Fruit fly (Drosophila melanogaster) whole organism, prepupa: ENCODE results near the gene CG31787.

Source experiments
- Blimp-1 ChIP-seq: fragments of 200-800 bp; sonication (Bioruptor generic); optimal IDR thresholded peaks from 3 replicates; lab custom pipeline; 2017; ENCODE audit warnings: missing biosample characterization, missing genetic modification characterization, mild to moderate bottlenecking, moderate library complexity, missing genetic modification reagents
- CG10669 ChIP-seq: fragments of 200-800 bp; sonication (Bioruptor generic); optimal IDR thresholded peaks from 3 replicates; lab custom pipeline; 2018; ENCODE audit warnings: missing biosample characterization, mild to moderate bottlenecking, missing genetic modification characterization, moderate library complexity
- CG1621 ChIP-seq: fragments of 200-800 bp; sonication (Bioruptor generic); optimal IDR thresholded peaks from 3 replicates; lab custom pipeline; 2018; ENCODE audit warnings: missing biosample characterization, mild to moderate bottlenecking, missing genetic modification characterization
- CG31627 ChIP-seq: fragments of 200-800 bp; sonication (Bioruptor generic); optimal IDR thresholded peaks from 3 replicates; lab custom pipeline; 2016; ENCODE audit warnings: missing biosample characterization, missing genetic modification characterization
- CG34406 ChIP-seq: fragments of 200-800 bp; sonication (Bioruptor generic); optimal IDR thresholded peaks from 3 replicates; lab custom pipeline; 2016; ENCODE audit warnings: missing biosample characterization, missing genetic modification characterization
- CG3919 ChIP-seq: fragments of 200-800 bp; sonication (Bioruptor generic); optimal IDR thresholded peaks from 3 replicates; lab custom pipeline; 2016; ENCODE audit warnings: missing biosample characterization, missing genetic modification characterization
- CG6163 ChIP-seq: fragments of 200-800 bp; sonication (Bioruptor generic); IDR thresholded peaks from 3 replicates; pipeline ENCODE4 v1.3.6; 2022; ENCODE audit warnings: missing biosample characterization, missing genetic modification characterization
- CG6792 ChIP-seq: fragments of 200-800 bp; sonication (Bioruptor generic); optimal IDR thresholded peaks from 3 replicates; lab custom pipeline; 2016; ENCODE audit warnings: missing biosample characterization, missing genetic modification characterization
- CG6808 ChIP-seq: fragments of 200-800 bp; sonication (Bioruptor generic); optimal IDR thresholded peaks from 3 replicates; lab custom pipeline; 2017; ENCODE audit warnings: missing biosample characterization, missing genetic modification characterization, mild to moderate bottlenecking, moderate library complexity, missing genetic modification reagents
- Eip75B ChIP-seq: fragments of 200-800 bp; sonication (Bioruptor generic); optimal IDR thresholded peaks from 3 replicates; lab custom pipeline; 2016; ENCODE audit warnings: missing biosample characterization, missing genetic modification characterization
- Eip78C ChIP-seq: fragments of 200-800 bp; sonication (Bioruptor generic); peaks from one replicate; lab custom pipeline; 2016; ENCODE audit warnings: missing biosample characterization, missing genetic modification characterization
- Eip93F ChIP-seq: fragments of 200-800 bp; sonication (Bioruptor generic); optimal IDR thresholded peaks from 2 replicates; lab custom pipeline; 2016; ENCODE audit warnings: missing biosample characterization, mild to moderate bottlenecking, missing genetic modification characterization
- Ets21C ChIP-seq: fragments of 200-800 bp; sonication (Bioruptor generic); optimal IDR thresholded peaks from 3 replicates; lab custom pipeline; 2016; ENCODE audit warnings: missing biosample characterization, missing genetic modification characterization
- Ets96B ChIP-seq: fragments of 200-800 bp; optimal IDR thresholded peaks from 2 replicates; lab custom pipeline; 2019; ENCODE audit warnings: missing biosample characterization, mild to moderate bottlenecking, missing genetic modification characterization, moderate library complexity
- Hr39 ChIP-seq: fragments of 200-800 bp; sonication (Bioruptor generic); optimal IDR thresholded peaks from 2 replicates; lab custom pipeline; 2016; ENCODE audit warnings: missing biosample characterization, missing genetic modification characterization
- Lpt ChIP-seq: fragments of 200-800 bp; sonication (Bioruptor generic); optimal IDR thresholded peaks from 3 replicates; lab custom pipeline; 2016; ENCODE audit warnings: missing biosample characterization, missing genetic modification characterization
- Smox ChIP-seq: fragments of 200-800 bp; sonication (Bioruptor generic); optimal IDR thresholded peaks from 3 replicates; lab custom pipeline; 2016; ENCODE audit warnings: missing biosample characterization, missing genetic modification characterization
- Sox102F ChIP-seq: fragments of 200-800 bp; sonication (Bioruptor generic); optimal IDR thresholded peaks from 2 replicates; lab custom pipeline; 2016; ENCODE audit warnings: missing biosample characterization, mild to moderate bottlenecking, missing genetic modification characterization
- Sox14 ChIP-seq: fragments of 200-800 bp; sonication (Bioruptor generic); optimal IDR thresholded peaks from 3 replicates; lab custom pipeline; 2016; ENCODE audit warnings: missing biosample characterization, missing genetic modification characterization
- Sox15 ChIP-seq: fragments of 200-800 bp; sonication (Bioruptor generic); optimal IDR thresholded peaks from 3 replicates; lab custom pipeline; 2016; ENCODE audit warnings: missing biosample characterization, missing genetic modification characterization
- achi ChIP-seq: fragments of 200-800 bp; sonication (Bioruptor generic); optimal IDR thresholded peaks from 3 replicates; lab custom pipeline; 2016; ENCODE audit warnings: missing biosample characterization, missing genetic modification characterization
- acj6 ChIP-seq: fragments of 200-800 bp; sonication (Bioruptor generic); optimal IDR thresholded peaks from 3 replicates; lab custom pipeline; 2016; ENCODE audit warnings: missing biosample characterization, missing genetic modification characterization
- fd59A ChIP-seq: fragments of 200-800 bp; sonication (Bioruptor generic); optimal IDR thresholded peaks from 2 replicates; lab custom pipeline; 2017; ENCODE audit warnings: missing biosample characterization, mild to moderate bottlenecking, missing genetic modification characterization, missing genetic modification reagents
- spab ChIP-seq: fragments of 200-800 bp; sonication (Bioruptor generic); optimal IDR thresholded peaks from 2 replicates; lab custom pipeline; 2017; ENCODE audit warnings: missing biosample characterization, mild to moderate bottlenecking, missing genetic modification characterization, missing genetic modification reagents
- svp ChIP-seq: fragments of 200-800 bp; sonication (Bioruptor generic); peaks from one replicate; lab custom pipeline; 2016; ENCODE audit warnings: missing biosample characterization, missing genetic modification characterization
- vri ChIP-seq: fragments of 200-800 bp; sonication (Bioruptor generic); optimal IDR thresholded peaks from 3 replicates; lab custom pipeline; 2016; ENCODE audit warnings: missing biosample characterization, mild to moderate bottlenecking, missing genetic modification characterization

The CG31787 gene

DNA sequence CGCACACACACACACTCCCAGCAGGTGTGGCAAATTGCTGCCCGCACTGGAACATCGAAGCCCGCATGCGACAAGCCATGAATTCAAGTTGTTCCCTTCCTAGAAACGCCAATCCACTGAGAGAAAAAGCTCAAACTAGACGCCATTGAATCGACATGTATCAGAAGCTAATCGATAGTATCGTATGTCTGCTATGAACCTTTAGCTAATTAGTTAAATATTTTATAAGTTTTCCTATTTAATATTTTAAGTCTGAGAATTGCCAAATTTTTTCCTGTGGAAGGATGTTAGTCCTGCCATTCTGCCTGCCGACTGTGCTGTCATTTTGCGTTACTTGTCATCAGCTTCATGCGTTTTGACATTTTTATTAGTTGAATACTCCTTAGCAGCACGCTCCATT lies 17.7 kb downstream of the CG31787 start:
- TF ChIP-seq Eip75B (GFP tag; lab: Kevin White, UChicago) (no peak), spab (GFP tag; lab: Kevin White, UChicago) (no peak), CG6792 (GFP tag; lab: Kevin White, UChicago) (no peak), CG34406 (GFP tag; lab: Kevin White, UChicago) (no peak), acj6 (GFP tag; lab: Kevin White, UChicago) (no peak), CG1621 (tag; lab: Kevin White, UChicago) (no peak), Hr39 (GFP tag; lab: Kevin White, UChicago) (no peak), CG3919 (GFP tag; lab: Kevin White, UChicago) (no peak), Sox15 (GFP tag; lab: Kevin White, UChicago) (no peak), Eip93F (GFP tag; lab: Kevin White, UChicago) (no peak), CG6163 (GFP tag; lab: Robert Waterston, UW) (no peak), Sox102F (GFP tag; lab: Kevin White, UChicago) (no peak), Eip78C (GFP tag; lab: Kevin White, UChicago) (no peak), vri (GFP tag; lab: Kevin White, UChicago) (no peak)

DNA sequence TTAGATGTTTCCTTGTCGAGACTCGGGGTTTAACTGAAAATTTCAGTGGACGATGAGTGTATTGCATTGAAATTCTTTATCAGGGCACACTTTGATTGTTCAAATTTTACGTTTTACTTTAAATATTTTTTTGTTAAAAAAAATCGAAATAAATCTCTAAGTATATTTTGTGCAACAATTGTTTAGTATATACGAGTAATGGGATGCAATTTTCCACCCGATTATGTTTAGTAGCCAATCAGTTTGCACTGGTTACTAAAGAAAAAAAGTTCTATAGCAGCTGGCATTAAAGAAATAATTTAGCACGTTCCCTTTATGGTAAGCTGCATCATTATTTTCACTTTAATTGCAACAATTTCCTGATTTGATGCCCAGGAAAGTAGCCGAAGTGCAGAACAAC lies 27.6 kb downstream of the CG31787 start, which contains the start of gene CG31788:
CG31788 (minus strand) TSS at position 101 of the 400 bp plus-strand sequence.
- TF ChIP-seq CG10669 (GFP tag; lab: Kevin White, UChicago) (no peak), Smox (GFP tag; lab: Kevin White, UChicago) (no peak), Eip75B (GFP tag; lab: Kevin White, UChicago) (no peak), fd59A (GFP tag; lab: Kevin White, UChicago) (no peak), CG3919 (GFP tag; lab: Kevin White, UChicago) (no peak), Sox14 (GFP tag; lab: Kevin White, UChicago) (no peak), Ets21C (no peak)

DNA sequence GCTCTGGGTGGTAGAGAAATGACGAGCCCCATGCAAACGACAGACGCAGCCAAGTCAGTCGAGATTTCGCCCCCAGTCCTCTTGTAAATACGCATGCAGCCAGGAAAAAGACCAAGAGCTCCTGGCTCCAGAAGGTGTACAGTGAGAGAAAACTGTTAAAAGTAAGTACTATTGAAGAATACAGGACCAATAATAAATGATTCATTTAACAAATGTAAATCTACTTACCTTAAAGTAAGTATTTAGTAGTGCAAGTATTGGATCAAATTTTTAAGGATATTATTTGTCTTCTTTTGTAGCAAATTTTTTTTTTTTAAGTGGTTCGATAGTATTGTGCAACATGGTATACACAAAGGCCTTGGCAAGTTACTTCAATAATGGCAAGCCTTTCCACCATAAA lies 49.0 kb downstream of the CG31787 start:
- TF ChIP-seq achi (GFP tag; lab: Kevin White, UChicago), result no peak
- no peak for TF ChIP-seq CG6808
- TF ChIP-seq Eip78C (GFP tag; lab: Kevin White, UChicago), result peak; percentile 69
- no peak for TF ChIP-seq CG34406 (GFP tag; lab: Kevin White, UChicago)
- no peak for TF ChIP-seq Blimp-1 (GFP tag; lab: Kevin White, UChicago)
- TF ChIP-seq Lpt (GFP tag; lab: Kevin White, UChicago), result no peak
- TF ChIP-seq CG31627, result no peak
- TF ChIP-seq Ets21C, result no peak
- peak; percentile 63 for TF ChIP-seq svp
- no peak for TF ChIP-seq Ets96B
